Fruit fly (Drosophila melanogaster) whole organism, embryonic: Measurements from ENCODE around the gene CG13609.

Experiments
- Atf6 ChIP-seq: fragments of 200-800 bp; sonication (Bioruptor generic); IDR thresholded peaks from 2 replicates; pipeline ENCODE4 v1.3.6; 2022; ENCODE audit warnings: missing biosample characterization, missing genetic modification characterization
- CG11398 ChIP-seq: fragments of 200-800 bp; sonication (Bioruptor generic); optimal IDR thresholded peaks from 2 replicates; lab custom pipeline; 2016; ENCODE audit warnings: missing biosample characterization, missing genetic modification characterization
- CG11695 ChIP-seq: fragments of 200-800 bp; sonication (Bioruptor generic); IDR thresholded peaks from 3 replicates; pipeline ENCODE4 v1.3.6; 2022; ENCODE audit warnings: missing biosample characterization, missing genetic modification characterization
- CG12104 ChIP-seq: fragments of 200-800 bp; sonication (Bioruptor generic); optimal IDR thresholded peaks from 3 replicates; lab custom pipeline; 2016; ENCODE audit warnings: missing biosample characterization, missing genetic modification characterization
- CG12219 ChIP-seq: fragments of 200-800 bp; sonication (Bioruptor generic); optimal IDR thresholded peaks from 3 replicates; lab custom pipeline; 2018; ENCODE audit warnings: missing biosample characterization, mild to moderate bottlenecking, missing genetic modification characterization
- CG13296 ChIP-seq: fragments of 200-800 bp; sonication (Bioruptor generic); optimal IDR thresholded peaks from 3 replicates; lab custom pipeline; 2018; ENCODE audit warnings: missing biosample characterization, mild to moderate bottlenecking, missing genetic modification characterization
- CG14441 ChIP-seq: fragments of 200-800 bp; sonication (Bioruptor generic); IDR thresholded peaks from 2 replicates; pipeline ENCODE4 v1.3.6; 2022; ENCODE audit warnings: missing biosample characterization, missing genetic modification characterization
- CG15073 ChIP-seq: fragments of 200-800 bp; sonication (Bioruptor generic); optimal IDR thresholded peaks from 2 replicates; lab custom pipeline; 2016; ENCODE audit warnings: missing biosample characterization, missing genetic modification characterization
- CG15269 ChIP-seq: fragments of 200-800 bp; sonication (Bioruptor generic); optimal IDR thresholded peaks from 2 replicates; lab custom pipeline; 2018; ENCODE audit warnings: missing biosample characterization, mild to moderate bottlenecking, missing genetic modification characterization, moderate library complexity
- CG1529 ChIP-seq: fragments of 200-800 bp; sonication (Bioruptor generic); optimal IDR thresholded peaks from 3 replicates; lab custom pipeline; 2018; ENCODE audit warnings: missing biosample characterization, missing genetic modification characterization
- CG2120 ChIP-seq: fragments of 200-800 bp; sonication (Bioruptor generic); optimal IDR thresholded peaks from 3 replicates; lab custom pipeline; 2016; ENCODE audit warnings: missing biosample characterization, missing genetic modification characterization
- CG3163 ChIP-seq: fragments of 200-800 bp; sonication (Bioruptor generic); optimal IDR thresholded peaks from 3 replicates; lab custom pipeline; 2016; ENCODE audit warnings: missing biosample characterization, missing genetic modification characterization
- CG3407 ChIP-seq: fragments of 200-800 bp; sonication (Bioruptor generic); optimal IDR thresholded peaks from 2 replicates; lab custom pipeline; 2018; ENCODE audit warnings: missing biosample characterization, mild to moderate bottlenecking, missing genetic modification characterization
- CG42726 ChIP-seq: fragments of 200-800 bp; sonication (Bioruptor generic); IDR thresholded peaks from 2 replicates; pipeline ENCODE4 v1.3.6; 2022; ENCODE audit warnings: missing biosample characterization, missing genetic modification characterization; ENCODE audit not compliant: partially characterized antibody
- CG6175 ChIP-seq: fragments of 200-800 bp; sonication (Bioruptor generic); IDR thresholded peaks from 3 replicates; pipeline ENCODE4 v1.3.6; 2022; ENCODE audit warnings: missing biosample characterization, missing genetic modification characterization
- CG6854 ChIP-seq: fragments of 200-800 bp; sonication (Bioruptor generic); optimal IDR thresholded peaks from 3 replicates; lab custom pipeline; 2017; ENCODE audit warnings: missing biosample characterization, mild to moderate bottlenecking, missing genetic modification characterization
- CG9609 ChIP-seq: fragments of 200-800 bp; sonication (Bioruptor generic); optimal IDR thresholded peaks from 3 replicates; lab custom pipeline; 2016; ENCODE audit warnings: missing biosample characterization, missing genetic modification characterization
- Chrac-16 ChIP-seq: fragments of 200-800 bp; sonication (Bioruptor generic); optimal IDR thresholded peaks from 3 replicates; lab custom pipeline; 2016; ENCODE audit warnings: missing biosample characterization, missing genetic modification characterization
- CkIIα-i1 ChIP-seq: fragments of 200-800 bp; sonication (Bioruptor generic); IDR thresholded peaks from 2 replicates; pipeline ENCODE4 v1.3.6; 2022; ENCODE audit warnings: missing biosample characterization, missing genetic modification characterization
- D19A ChIP-seq: fragments of 200-800 bp; optimal IDR thresholded peaks from 3 replicates; lab custom pipeline; 2019; ENCODE audit warnings: missing biosample characterization, mild to moderate bottlenecking, missing genetic modification characterization, moderate library complexity
- Dp ChIP-seq: fragments of 200-800 bp; sonication (Bioruptor generic); optimal IDR thresholded peaks from 2 replicates; lab custom pipeline; 2018; ENCODE audit warnings: missing biosample characterization, mild to moderate bottlenecking, missing genetic modification characterization, moderate library complexity
- E2f1 ChIP-seq: fragments of 200-800 bp; sonication (Bioruptor generic); IDR thresholded peaks from 2 replicates; pipeline ENCODE4 v1.3.6; 2022; ENCODE audit warnings: missing biosample characterization, missing genetic modification characterization
- Gug ChIP-seq: fragments of 200-800 bp; sonication (Bioruptor generic); IDR thresholded peaks from 4 replicates; pipeline ENCODE4 v1.3.6; 2022; ENCODE audit warnings: missing biosample characterization, missing genetic modification characterization
- HHEX ChIP-seq: fragments of 200-800 bp; sonication (Bioruptor generic); optimal IDR thresholded peaks from 3 replicates; lab custom pipeline; 2017; ENCODE audit warnings: missing biosample characterization, mild to moderate bottlenecking, missing genetic modification characterization, missing genetic modification reagents
- HLHmδ ChIP-seq: fragments of 200-800 bp; sonication (Bioruptor generic); optimal IDR thresholded peaks from 2 replicates; lab custom pipeline; 2018; ENCODE audit warnings: missing biosample characterization, mild to moderate bottlenecking, missing genetic modification characterization, moderate library complexity
- Hmr ChIP-seq: fragments of 200-800 bp; sonication (Bioruptor generic); optimal IDR thresholded peaks from 3 replicates; lab custom pipeline; 2017; ENCODE audit warnings: mild to moderate bottlenecking, missing biosample characterization, missing genetic modification reagents, missing genetic modification characterization
- Lim3 ChIP-seq: fragments of 200-800 bp; sonication (Bioruptor generic); IDR thresholded peaks from 2 replicates; pipeline ENCODE4 v1.3.6; 2022; ENCODE audit warnings: missing biosample characterization, missing genetic modification characterization
- Mad ChIP-seq: fragments of 200-800 bp; sonication (Bioruptor generic); optimal IDR thresholded peaks from 2 replicates; lab custom pipeline; 2016; ENCODE audit warnings: missing biosample characterization, missing genetic modification characterization
- Trl ChIP-seq, 3 experiments: fragments of >200 bp in 2 of 3; fragments of 200-800 bp in 1 of 3; sonication (Bioruptor generic) in 1 of 3; optimal IDR thresholded peaks; 2 replicates in 1 of 3; 3 replicates in 2 of 3; lab custom pipeline; 2016 to 2017; ENCODE audit warnings: missing biosample characterization in 1 of 3, missing genetic modification characterization in 1 of 3
- Xbp1 ChIP-seq: fragments of 200-800 bp; sonication (Bioruptor generic); optimal IDR thresholded peaks from 3 replicates; lab custom pipeline; 2016; ENCODE audit warnings: missing biosample characterization, mild to moderate bottlenecking, missing genetic modification characterization
- Xrp1 ChIP-seq: fragments of 200-800 bp; sonication (Bioruptor generic); IDR thresholded peaks from 2 replicates; pipeline ENCODE4 v1.3.6; 2022; ENCODE audit warnings: missing biosample characterization, missing genetic modification characterization
- br ChIP-seq: fragments of >200 bp; optimal IDR thresholded peaks from 2 replicates; lab custom pipeline; 2017
- cad ChIP-seq: fragments of >200 bp; optimal IDR thresholded peaks from 2 replicates; lab custom pipeline; 2017; ENCODE audit warnings: missing biosample characterization, missing genetic modification characterization
- cg ChIP-seq: fragments of 200-800 bp; sonication (Bioruptor generic); optimal IDR thresholded peaks from 3 replicates; lab custom pipeline; 2019; ENCODE audit warnings: missing biosample characterization, mild to moderate bottlenecking, missing genetic modification characterization, moderate library complexity
- chinmo ChIP-seq: fragments of 200-800 bp; sonication (Bioruptor generic); IDR thresholded peaks from 4 replicates; pipeline ENCODE4 v1.3.6; 2022; ENCODE audit warnings: missing biosample characterization, missing genetic modification characterization; ENCODE audit not compliant: partially characterized antibody
- ci ChIP-seq: fragments of 200-800 bp; sonication (Bioruptor generic); IDR thresholded peaks from 3 replicates; pipeline ENCODE4 v1.3.6; 2022; ENCODE audit warnings: missing biosample characterization, missing genetic modification characterization
- en ChIP-seq: fragments of 200-800 bp; sonication (Bioruptor generic); optimal IDR thresholded peaks from 2 replicates; lab custom pipeline; 2016; ENCODE audit warnings: missing biosample characterization, missing genetic modification characterization
- hkb ChIP-seq, 2 experiments: fragments of 200-800 bp in 1 of 2; fragments of >200 bp in 1 of 2; sonication (Bioruptor generic) in 1 of 2; IDR thresholded peaks in 1 of 2; optimal IDR thresholded peaks in 1 of 2; 2 replicates each; pipeline versions ENCODE4 v1.3.6 to Lab custom; 2017 to 2022; ENCODE audit warnings: missing biosample characterization in 1 of 2, missing genetic modification characterization in 1 of 2
- knrl ChIP-seq: fragments of 200-800 bp; sonication (Bioruptor generic); IDR thresholded peaks from 3 replicates; pipeline ENCODE4 v1.3.6; 2022; ENCODE audit warnings: missing biosample characterization, missing genetic modification characterization; ENCODE audit not compliant: partially characterized antibody
- lola ChIP-seq, 3 experiments: fragments of >200 bp in 2 of 3; fragments of 200-800 bp in 1 of 3; sonication (Bioruptor generic) in 1 of 3; optimal IDR thresholded peaks; 2 replicates each; lab custom pipeline; 2017 to 2019; ENCODE audit warnings: missing biosample characterization in 3 of 3, missing genetic modification characterization in 3 of 3, mild to moderate bottlenecking in 1 of 3, moderate library complexity in 1 of 3
- nerfin-1 ChIP-seq: fragments of 200-800 bp; sonication (Bioruptor generic); optimal IDR thresholded peaks from 3 replicates; lab custom pipeline; 2019; ENCODE audit warnings: missing biosample characterization, mild to moderate bottlenecking, missing genetic modification characterization, moderate library complexity
- pum ChIP-seq: fragments of 200-800 bp; sonication (Bioruptor generic); optimal IDR thresholded peaks from 2 replicates; lab custom pipeline; 2016; ENCODE audit warnings: missing biosample characterization, missing genetic modification characterization
- sens ChIP-seq: fragments of 200-800 bp; sonication (Bioruptor generic); peaks from one replicate; lab custom pipeline; 2016; ENCODE audit warnings: missing biosample characterization, missing genetic modification characterization
- sens-2 ChIP-seq: fragments of 200-800 bp; sonication (Bioruptor generic); IDR thresholded peaks from 2 replicates; pipeline ENCODE4 v1.3.6; 2022; ENCODE audit warnings: missing biosample characterization, missing genetic modification characterization
- stc ChIP-seq: fragments of 200-800 bp; sonication (Bioruptor generic); IDR thresholded peaks from 2 replicates; pipeline ENCODE4 v1.3.6; 2022; ENCODE audit warnings: missing biosample characterization, missing genetic modification characterization
- tna ChIP-seq: fragments of 200-800 bp; sonication (Bioruptor generic); IDR thresholded peaks from 2 replicates; pipeline ENCODE4 v1.3.6; 2022; ENCODE audit warnings: missing biosample characterization, missing genetic modification characterization; ENCODE audit not compliant: partially characterized antibody
- wor ChIP-seq: fragments of 200-800 bp; sonication (Bioruptor generic); IDR thresholded peaks from 2 replicates; pipeline ENCODE4 v1.3.6; 2022; ENCODE audit warnings: missing biosample characterization, missing genetic modification characterization
- zfh1 ChIP-seq: fragments of 200-800 bp; sonication (Bioruptor generic); IDR thresholded peaks from 3 replicates; pipeline ENCODE4 v1.3.6; 2022; ENCODE audit warnings: missing biosample characterization, missing genetic modification characterization
- zfh2 ChIP-seq: fragments of 200-800 bp; sonication (Bioruptor generic); optimal IDR thresholded peaks from 2 replicates; lab custom pipeline; 2016; ENCODE audit warnings: missing biosample characterization, missing genetic modification characterization

CG13609 gene

dm6 chr3R:24260041-24260379, 33.2 kb downstream of the CG13609 start (continued):
- TF ChIP-seq br (lab: Kevin White, UChicago) (no peak), lola (GFP tag; optimal IDR thresholded peaks at IDR 0.05; lab: Kevin White, UChicago) (peak in 1 of 3 experiments; percentile 16), pum (GFP tag; lab: Kevin White, UChicago) (no peak), Atf6 (GFP tag; lab: Robert Waterston, UW) (no peak; the same call in 1 of the 2 replicates), CkIIα-i1 (GFP tag; lab: Robert Waterston, UW) (no peak), CG9609 (GFP tag; lab: Kevin White, UChicago) (peak; percentile 88), CG3163 (GFP tag; lab: Kevin White, UChicago) (peak; percentile 66), Chrac-16 (GFP tag; lab: Kevin White, UChicago) (no peak), en (GFP tag; lab: Kevin White, UChicago) (no peak), CG15269 (no peak), ci (no peak), Xbp1 (no peak), D19A (no peak), Xrp1 (GFP tag; lab: Robert Waterston, UW) (no peak), Dp (GFP tag; lab: Kevin White, UChicago) (no peak), CG15073 (GFP tag; lab: Kevin White, UChicago) (no peak), CG6854 (no peak), CG1529 (GFP tag; lab: Kevin White, UChicago) (no peak), Hmr (no peak), CG3407 (GFP tag; lab: Kevin White, UChicago) (no peak), knrl (GFP tag; lab: Robert Waterston, UW) (no peak), stc (GFP tag; lab: Robert Waterston, UW) (no peak), cad (no peak), CG12104 (GFP tag; lab: Kevin White, UChicago) (no peak), hkb (optimal IDR thresholded peaks at IDR 0.05; lab: Kevin White, UChicago) (no peak), hkb (GFP tag; IDR thresholded peaks at IDR 0.05; lab: Robert Waterston, UW) (0 out of 2 replicates have a peak, but pooled peaks have one; percentile 4), Lim3 (GFP tag; lab: Robert Waterston, UW) (no peak), CG11695 (GFP tag; lab: Robert Waterston, UW) (0 out of 3 replicates have a peak, but pooled peaks have one; percentile 0), wor (GFP tag; lab: Robert Waterston, UW) (no peak), CG12219 (no peak), CG11398 (GFP tag; lab: Kevin White, UChicago) (no peak), HHEX (GFP tag; lab: Kevin White, UChicago) (no peak)
- TF ChIP-seq, all 482 proteins: peak for 22

dm6 chr3R:24260411-24260810, 33.6 kb downstream of the CG13609 start:
- TF ChIP-seq Trl (optimal IDR thresholded peaks at IDR 0.05; lab: Kevin White, UChicago) (peak; percentile 27 to 66), Trl (GFP tag; optimal IDR thresholded peaks at IDR 0.05; lab: Kevin White, UChicago) (no peak), CG2120 (GFP tag; lab: Kevin White, UChicago) (no peak), cg (GFP tag; lab: Kevin White, UChicago) (peak; percentile 31), chinmo (GFP tag; lab: Robert Waterston, UW) (0 out of 4 replicates have a peak, but pooled peaks have one; percentile 41), CG42726 (0 out of 2 replicates have a peak, but pooled peaks have one; percentile 21), sens-2 (no peak)

dm6 chr3R:24261380-24262021, 34.7 kb downstream of the CG13609 start:
- TF ChIP-seq zfh2 (GFP tag; lab: Kevin White, UChicago) (no peak), nerfin-1 (tag; lab: Kevin White, UChicago) (no peak), HLHmδ (GFP tag; lab: Kevin White, UChicago) (no peak), zfh1 (no peak), Gug (GFP tag; lab: Robert Waterston, UW) (no peak), Mad (GFP tag; lab: Kevin White, UChicago) (no peak), sens (peak; percentile 41), hkb (optimal IDR thresholded peaks at IDR 0.05; lab: Kevin White, UChicago) (no peak), hkb (GFP tag; IDR thresholded peaks at IDR 0.05; lab: Robert Waterston, UW) (no peak), CG6175 (no peak), E2f1 (no peak), cad (no peak), HHEX (GFP tag; lab: Kevin White, UChicago) (no peak), tna (no peak), CG13296 (GFP tag; lab: Kevin White, UChicago) (no peak), CG14441 (no peak)
